Fruit fly (Drosophila melanogaster) whole organism: ENCODE data around the gene Nct.

Source experiments
- Dll ChIP-seq: fragments of >200 bp; optimal IDR thresholded peaks from 2 replicates; lab custom pipeline; 2017
- EcR ChIP-seq, 2 experiments: fragments of >200 bp; optimal IDR thresholded peaks; 2 replicates each; lab custom pipeline; 2017; ENCODE audit warnings: missing biosample characterization in 2 of 2, missing genetic modification characterization in 2 of 2, missing genetic modification reagents in 2 of 2
- pan ChIP-seq: fragments of >200 bp; optimal IDR thresholded peaks from 2 replicates; lab custom pipeline; 2017
- psq ChIP-seq: fragments of >200 bp; optimal IDR thresholded peaks from 2 replicates; lab custom pipeline; 2017
- usp ChIP-seq: fragments of >200 bp; optimal IDR thresholded peaks from 2 replicates; lab custom pipeline; 2017; ENCODE audit warnings: missing biosample characterization, missing genetic modification characterization, mixed read lengths

DNA sequence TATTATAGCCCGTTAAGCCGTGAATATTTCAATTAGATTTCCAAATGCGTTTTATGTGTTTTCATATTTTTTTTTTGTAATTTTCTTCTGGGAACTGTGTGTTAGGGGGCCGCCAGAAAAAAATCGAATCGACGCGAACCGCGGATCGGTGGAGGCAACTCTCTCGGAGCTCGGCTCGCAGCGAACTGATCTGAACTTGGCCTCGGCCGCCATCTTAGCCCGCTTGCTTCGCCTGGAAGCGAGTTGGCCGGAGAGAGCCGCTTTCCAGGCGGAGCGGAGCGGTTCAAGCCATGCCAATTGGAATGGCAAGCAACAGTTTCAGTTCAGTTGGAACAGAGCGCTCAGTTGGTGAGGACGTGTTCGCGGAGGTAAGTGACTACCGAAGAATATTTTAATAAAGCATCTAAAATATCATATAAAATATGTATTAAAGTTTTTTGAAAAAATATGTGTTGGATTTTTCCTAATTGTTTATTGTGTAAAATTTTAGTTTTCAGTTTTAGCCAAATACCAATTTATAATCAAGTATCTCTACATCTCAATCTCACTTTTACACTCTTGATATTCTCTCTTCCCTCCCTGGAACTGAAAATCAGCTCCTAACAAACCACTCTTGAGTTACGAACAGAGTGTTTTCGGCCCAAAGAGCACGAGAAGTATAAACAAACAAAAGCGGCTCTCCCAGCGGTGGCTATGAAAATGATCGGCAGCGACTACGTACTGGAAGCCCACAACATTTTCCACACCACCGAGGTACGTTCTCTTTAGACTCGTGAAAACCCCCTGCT lies 43.2 kb downstream of the Nct start, which contains the start of the genes CG31121 and CG11069:
- TF ChIP-seq Dll (lab: Kevin White, UChicago) (no peak), pan (lab: Kevin White, UChicago) (no peak), usp (GFP tag; lab: Kevin White, UChicago) (no peak), EcR (GFP tag; optimal IDR thresholded peaks at IDR 0.05; lab: Kevin White, UChicago) (no peak), psq (lab: Kevin White, UChicago) (no peak)
